Worm (Caenorhabditis elegans) whole organism, late embryonic: Measurements from ENCODE around the gene C18D4.6.

Source experiments
- ceh-30 ChIP-seq: fragments of 150-350 bp; optimal IDR thresholded peaks from 2 replicates; lab custom pipeline; 2014; ENCODE audit warnings: missing biosample characterization, missing genetic modification characterization
- dve-1 ChIP-seq: sonication (generic microtip); optimal IDR thresholded peaks from 2 replicates; lab custom pipeline; 2017; ENCODE audit warnings: antibody characterized with exemption, mild to moderate bottlenecking, missing genetic modification characterization, missing compliant biosample characterization
- ets-4 ChIP-seq: sonication (generic microtip); optimal IDR thresholded peaks from 2 replicates; lab custom pipeline; 2016; ENCODE audit warnings: missing genetic modification characterization, missing compliant biosample characterization
- hlh-6 ChIP-seq: sonication (generic microtip); optimal IDR thresholded peaks from 2 replicates; lab custom pipeline; 2016; ENCODE audit warnings: missing genotype, missing genetic modification characterization, missing compliant biosample characterization
- pag-3 ChIP-seq: sonication (generic microtip); optimal IDR thresholded peaks from 2 replicates; lab custom pipeline; 2016; ENCODE audit warnings: missing compliant biosample characterization, missing genetic modification characterization, borderline replicate concordance
- pax-1 ChIP-seq: fragments of 150-350 bp; optimal IDR thresholded peaks from 2 replicates; lab custom pipeline; 2014; ENCODE audit warnings: missing biosample characterization, missing genetic modification characterization
- sdc-2 ChIP-seq: sonication (generic microtip); optimal IDR thresholded peaks from 2 replicates; lab custom pipeline; 2016; ENCODE audit warnings: missing genotype, missing genetic modification characterization, missing compliant biosample characterization

ce11 chrV:17493732-17494131, 44.4 kb downstream of the C18D4.6 start, which contains the start of gene fbxa-102:
- TF ChIP-seq ets-4 (tag; lab: Kevin White, UChicago) (no peak), pag-3 (no peak), ceh-30 (tag; lab: Kevin White, UChicago) (no peak), dve-1 (no peak), hlh-6 (no peak), pax-1 (tag; lab: Kevin White, UChicago) (no peak), sdc-2 (tag; lab: Kevin White, UChicago) (no peak)
